Worm (Caenorhabditis elegans) whole organism, L1 larva: ENCODE measurements around the gene C35B1.4.

ENCODE experiments used
- aha-1 ChIP-seq: fragments of 150-350 bp; optimal IDR thresholded peaks from 2 replicates; lab custom pipeline; 2014; ENCODE audit warnings: missing biosample characterization, missing genetic modification characterization
- dpl-1 ChIP-seq, 3 experiments: fragments of 150-350 bp in 2 of 3; sonication (generic microtip) in 1 of 3; optimal IDR thresholded peaks; 2 replicates each; lab custom pipeline; 2014 to 2017; ENCODE audit warnings: missing biosample characterization in 3 of 3, missing genetic modification characterization in 3 of 3, missing genetic modification reagents in 3 of 3
- efl-1 ChIP-seq, 4 experiments: fragments of 150-350 bp; optimal IDR thresholded peaks in 3 of 4; peaks in 1 of 4; 1 replicate in 1 of 4; 2 replicates in 3 of 4; lab custom pipeline; 2014; ENCODE audit warnings: missing biosample characterization in 2 of 4, missing genetic modification characterization in 2 of 4, missing genetic modification reagents in 2 of 4
- jun-1 ChIP-seq: fragments of 150-350 bp; optimal IDR thresholded peaks from 2 replicates; lab custom pipeline; 2014; ENCODE audit warnings: missing biosample characterization, missing genetic modification reagents, missing genetic modification characterization
- lin-39 ChIP-seq: fragments of 150-350 bp; optimal IDR thresholded peaks from 2 replicates; lab custom pipeline; 2014; ENCODE audit warnings: missing biosample characterization, missing genetic modification reagents, missing genetic modification characterization
- nhr-237 ChIP-seq: fragments of 150-350 bp; optimal IDR thresholded peaks from 2 replicates; lab custom pipeline; 2014; ENCODE audit warnings: missing biosample characterization, missing genetic modification characterization
- nhr-76 ChIP-seq: sonication (generic microtip); optimal IDR thresholded peaks from 2 replicates; lab custom pipeline; 2017; ENCODE audit warnings: missing biosample characterization, missing genetic modification characterization
- nhr-77 ChIP-seq: fragments of 150-350 bp; optimal IDR thresholded peaks from 2 replicates; lab custom pipeline; 2014; ENCODE audit warnings: missing biosample characterization, missing genetic modification characterization
- skn-1 ChIP-seq: fragments of 150-350 bp; optimal IDR thresholded peaks from 2 replicates; lab custom pipeline; 2014; ENCODE audit warnings: missing biosample characterization, missing genetic modification characterization
- unc-62 ChIP-seq: fragments of 150-350 bp; optimal IDR thresholded peaks from 2 replicates; lab custom pipeline; 2014; ENCODE audit warnings: missing biosample characterization, missing genetic modification reagents, missing genetic modification characterization

ce11 chrIV:4030917-4031599 is 48.6 kb upstream of the C35B1.4 start:
- no peak for TF ChIP-seq aha-1 (tag; lab: Kevin White, UChicago)
- no peak for TF ChIP-seq lin-39 (tag; lab: Kevin White, UChicago)
- TF ChIP-seq nhr-77 (tag; lab: Kevin White, UChicago) = no peak
- no peak for TF ChIP-seq skn-1 (tag; lab: Kevin White, UChicago)
- peak in 1 of 2 experiments; percentile 77 for TF ChIP-seq efl-1 (optimal IDR thresholded peaks at IDR 0.05; lab: Kevin White, UChicago)
- peak; percentile 74 to 98 for TF ChIP-seq efl-1 (GFP tag; optimal IDR thresholded peaks at IDR 0.05 in 1 of 2; lab: Kevin White, UChicago)
- peak; percentile 69 to 80 (median 75) for TF ChIP-seq dpl-1 (GFP tag; optimal IDR thresholded peaks at IDR 0.05; lab: Kevin White, UChicago)
- no peak for TF ChIP-seq jun-1 (tag; lab: Kevin White, UChicago)
- no peak for TF ChIP-seq unc-62
- no peak for TF ChIP-seq nhr-237
- TF ChIP-seq nhr-76 = no peak
